Worm (Caenorhabditis elegans) whole organism, mixed stage, embryonic: ENCODE data around the gene F26A1.9.

ENCODE experiments used
- ceh-83 ChIP-seq: fragments of 200-800 bp; sonication (Bioruptor generic); optimal IDR thresholded peaks from 2 replicates; lab custom pipeline; 2018; ENCODE audit warnings: mild to moderate bottlenecking, missing genetic modification characterization, missing compliant biosample characterization
- elt-1 ChIP-seq: sonication (generic microtip); optimal IDR thresholded peaks from 2 replicates; lab custom pipeline; 2017; ENCODE audit warnings: missing genetic modification characterization, mild to moderate bottlenecking, missing compliant biosample characterization, antibody characterized with exemption, moderate library complexity, borderline replicate concordance; ENCODE audit not compliant: insufficient read depth
- elt-3 ChIP-seq: fragments of 150-350 bp; optimal IDR thresholded peaks from 2 replicates; lab custom pipeline; 2014; ENCODE audit warnings: missing biosample characterization, missing genetic modification characterization
- lin-13 ChIP-seq: fragments of 150-350 bp; optimal IDR thresholded peaks from 2 replicates; lab custom pipeline; 2014; ENCODE audit warnings: missing biosample characterization, missing genetic modification characterization
- lin-32 ChIP-seq: fragments of 200-800 bp; sonication (Bioruptor generic); optimal IDR thresholded peaks from 2 replicates; lab custom pipeline; 2018; ENCODE audit warnings: mild to moderate bottlenecking, missing genetic modification characterization, missing compliant biosample characterization
- mep-1 ChIP-seq: fragments of 150-350 bp; optimal IDR thresholded peaks from 2 replicates; lab custom pipeline; 2017; ENCODE audit warnings: missing biosample characterization, missing genetic modification reagents, missing genetic modification characterization, inconsistent platforms
- nhr-12 ChIP-seq: fragments of 150-350 bp; optimal IDR thresholded peaks from 2 replicates; lab custom pipeline; 2014; ENCODE audit warnings: missing biosample characterization, missing genetic modification characterization
- nhr-28 ChIP-seq: fragments of 150-350 bp; optimal IDR thresholded peaks from 2 replicates; lab custom pipeline; 2014; ENCODE audit warnings: missing biosample characterization, missing genetic modification characterization
- nhr-76 ChIP-seq: sonication (generic microtip); optimal IDR thresholded peaks from 2 replicates; lab custom pipeline; 2017; ENCODE audit warnings: missing biosample characterization, missing genetic modification characterization
- pha-4 ChIP-seq: fragments of 150-350 bp; optimal IDR thresholded peaks from 2 replicates; lab custom pipeline; 2018; ENCODE audit warnings: missing biosample characterization, missing genetic modification reagents, missing genetic modification characterization
- sptf-1 ChIP-seq: sonication (generic microtip); optimal IDR thresholded peaks from 2 replicates; lab custom pipeline; 2017; ENCODE audit warnings: mild to moderate bottlenecking, missing genetic modification characterization, moderate library complexity, missing compliant biosample characterization
- unc-39 ChIP-seq: fragments of 150-350 bp; optimal IDR thresholded peaks from 2 replicates; lab custom pipeline; 2014; ENCODE audit warnings: missing biosample characterization, missing genetic modification characterization
- unc-62 ChIP-seq: fragments of 150-350 bp; optimal IDR thresholded peaks from 2 replicates; lab custom pipeline; 2014; ENCODE audit warnings: missing biosample characterization, missing genetic modification reagents, missing genetic modification characterization
- ztf-11 ChIP-seq: fragments of 150-350 bp; optimal IDR thresholded peaks from 2 replicates; lab custom pipeline; 2014; ENCODE audit warnings: missing biosample characterization, missing genetic modification characterization

- TF ChIP-seq unc-39 (tag; lab: Kevin White, UChicago) (no peak), nhr-28 (no peak), unc-62 (GFP tag; lab: Kevin White, UChicago) (no peak), lin-13 (no peak), nhr-12 (tag; lab: Kevin White, UChicago) (no peak), sptf-1 (tag; lab: Kevin White, UChicago) (no peak), nhr-76 (no peak), ceh-83 (GFP tag; lab: Kevin White, UChicago) (no peak), pha-4 (no peak), mep-1 (no peak), elt-1 (no peak), lin-32 (GFP tag; lab: Kevin White, UChicago) (no peak), ztf-11 (tag; lab: Kevin White, UChicago) (no peak), elt-3 (no peak)
These were observed 51.3 kb downstream of the F26A1.9 start, which contains the start of gene B0393.7 for ce11 chrIII:4778003-4778402.
